Worm (Caenorhabditis elegans) whole organism, young adult: Measurements from ENCODE around the gene nhr-122.

Source experiments
- K12H6.12 ChIP-seq: fragments of 200-800 bp; sonication (Bioruptor generic); optimal IDR thresholded peaks from 2 replicates; lab custom pipeline; 2018; ENCODE audit warnings: mild to moderate bottlenecking, missing genetic modification characterization, missing compliant biosample characterization
- ama-1 ChIP-seq, 3 experiments: fragments of 150-350 bp in 1 of 3; sonication (generic microtip) in 2 of 3; optimal IDR thresholded peaks; 2 replicates each; lab custom pipeline; 2014 to 2018; ENCODE audit warnings: missing biosample characterization in 2 of 3, missing genetic modification characterization in 2 of 3, missing genetic modification reagents in 2 of 3
- gei-17 ChIP-seq: fragments of 200-800 bp; sonication (Bioruptor generic); optimal IDR thresholded peaks from 2 replicates; lab custom pipeline; 2018; ENCODE audit warnings: mild to moderate bottlenecking, missing genetic modification characterization, missing compliant biosample characterization

DNA sequence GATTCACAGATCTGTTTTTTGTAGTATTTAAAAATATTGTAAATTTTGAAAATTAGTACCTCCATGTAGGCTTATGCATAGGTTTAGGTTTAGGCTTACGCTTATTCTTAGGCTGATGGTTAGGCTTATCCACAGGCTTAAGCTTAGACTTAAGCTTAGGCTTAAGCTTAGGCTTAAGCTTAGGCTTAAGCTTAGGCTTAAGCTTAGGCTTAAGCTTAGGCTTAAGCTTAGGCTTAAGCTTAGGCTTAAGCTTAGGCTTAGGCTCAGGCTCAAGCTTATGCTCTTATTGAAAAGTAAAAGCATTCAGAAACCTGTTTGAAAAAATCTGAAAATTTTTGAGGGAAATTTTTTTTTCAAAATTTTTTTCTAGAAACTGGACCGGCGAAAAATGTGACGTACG is 18.9 kb downstream of the nhr-122 start:
- no peak for TF ChIP-seq K12H6.12 (tag; lab: Kevin White, UChicago)
- no peak for TF ChIP-seq ama-1 (optimal IDR thresholded peaks at IDR 0.05; lab: Kevin White, UChicago)
- TF ChIP-seq ama-1 (GFP tag; optimal IDR thresholded peaks at IDR 0.05; lab: Kevin White, UChicago): no peak
- no peak for TF ChIP-seq gei-17 (GFP tag; lab: Kevin White, UChicago)
